Worm (Caenorhabditis elegans) whole organism, L1 larva: Measurements from ENCODE around the gene ddx-19.

Source experiments
- ces-1 ChIP-seq: fragments of 150-350 bp; optimal IDR thresholded peaks from 2 replicates; lab custom pipeline; 2014; ENCODE audit warnings: missing biosample characterization, missing genetic modification reagents, missing genetic modification characterization
- nhr-77 ChIP-seq: fragments of 150-350 bp; optimal IDR thresholded peaks from 2 replicates; lab custom pipeline; 2014; ENCODE audit warnings: missing biosample characterization, missing genetic modification characterization

- no peak for TF ChIP-seq nhr-77 (tag; lab: Kevin White, UChicago)
- no peak for TF ChIP-seq ces-1 (GFP tag; lab: Kevin White, UChicago)
These were observed 27.9 kb downstream of the ddx-19 start for ce11 chrII:8912523-8913017.
